Fruit fly (Drosophila melanogaster): ENCODE measurements around the gene CG11373.

CG11373 gene

DNA sequence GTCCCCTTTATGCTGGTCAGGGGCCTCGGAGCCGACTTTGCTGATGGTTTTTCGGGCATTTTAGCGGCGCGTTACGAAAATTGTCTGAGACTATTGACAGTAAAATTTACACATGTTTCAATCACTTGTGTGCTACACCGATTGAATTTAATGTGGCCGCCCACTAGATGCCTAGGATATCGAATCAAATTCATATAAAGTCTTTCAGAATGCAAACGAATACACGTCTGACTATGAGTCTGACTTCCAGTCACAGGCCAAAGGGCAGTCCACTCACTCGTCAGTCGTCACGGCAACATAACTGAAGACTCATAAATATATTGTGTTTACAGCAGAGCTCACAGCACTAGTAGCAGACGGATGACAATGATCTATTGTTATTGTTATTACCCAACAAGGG, at the start of gene CG11373:
CG11373 (minus strand) TSS at position 101 of the 400 bp plus-strand sequence.
- no peak for TF ChIP-seq Dll (optimal IDR thresholded peaks at IDR 0.05)
- TF ChIP-seq EcR (GFP tag; optimal IDR thresholded peaks at IDR 0.05), result no peak
- TF ChIP-seq pan (optimal IDR thresholded peaks at IDR 0.05), result no peak
- TF ChIP-seq CG8478 (optimal IDR thresholded peaks at IDR 0.05), result no peak
- TF ChIP-seq psq (optimal IDR thresholded peaks at IDR 0.05), result no peak
- TF ChIP-seq usp (GFP tag; optimal IDR thresholded peaks at IDR 0.05), result no peak

DNA sequence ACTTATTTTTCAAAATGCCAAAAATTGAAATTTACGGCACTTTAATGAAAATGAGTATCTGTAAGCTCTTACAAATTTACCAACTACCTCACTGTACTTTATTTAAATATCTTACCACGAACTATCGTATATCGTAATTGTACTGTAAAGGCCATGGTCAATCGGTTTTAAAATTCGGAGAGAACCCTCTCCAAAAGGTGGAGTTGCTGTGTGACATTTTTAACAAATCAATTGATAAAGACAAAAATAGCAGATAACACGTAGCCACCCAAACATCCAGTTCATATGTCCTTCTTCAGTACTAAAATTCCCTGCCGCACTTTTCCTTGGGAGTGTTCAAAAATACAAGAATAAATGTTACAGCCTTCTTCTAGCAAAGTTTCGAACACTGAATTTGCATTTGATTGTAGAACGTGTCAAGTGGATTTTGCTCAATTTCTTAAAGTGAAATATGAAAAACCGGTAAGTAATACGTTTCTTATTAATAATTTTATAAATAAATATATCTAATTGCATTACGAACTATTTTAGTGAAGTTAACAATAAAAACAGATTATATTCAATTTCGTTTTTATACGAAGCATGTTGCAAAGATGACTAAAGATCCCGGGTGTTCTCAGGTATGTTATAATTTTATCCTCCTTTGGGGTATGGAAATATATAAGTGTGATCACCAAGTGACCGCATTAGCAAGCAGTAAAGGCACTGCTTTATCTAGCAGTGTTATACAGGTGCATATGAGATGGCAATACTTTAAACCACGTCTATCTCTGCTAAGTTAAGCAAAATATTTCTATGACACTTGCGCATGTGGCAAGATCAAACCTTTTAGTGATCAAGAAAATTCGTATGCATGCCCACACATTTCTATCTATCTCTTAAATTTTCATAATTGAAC, 49.0 kb upstream of the CG11373 start:
- TF ChIP-seq Dll (optimal IDR thresholded peaks at IDR 0.05) (no peak), psq (optimal IDR thresholded peaks at IDR 0.05) (no peak), CG8478 (optimal IDR thresholded peaks at IDR 0.05) (no peak), EcR (GFP tag; optimal IDR thresholded peaks at IDR 0.05) (no peak), usp (GFP tag; optimal IDR thresholded peaks at IDR 0.05) (no peak), pan (optimal IDR thresholded peaks at IDR 0.05) (no peak)

DNA sequence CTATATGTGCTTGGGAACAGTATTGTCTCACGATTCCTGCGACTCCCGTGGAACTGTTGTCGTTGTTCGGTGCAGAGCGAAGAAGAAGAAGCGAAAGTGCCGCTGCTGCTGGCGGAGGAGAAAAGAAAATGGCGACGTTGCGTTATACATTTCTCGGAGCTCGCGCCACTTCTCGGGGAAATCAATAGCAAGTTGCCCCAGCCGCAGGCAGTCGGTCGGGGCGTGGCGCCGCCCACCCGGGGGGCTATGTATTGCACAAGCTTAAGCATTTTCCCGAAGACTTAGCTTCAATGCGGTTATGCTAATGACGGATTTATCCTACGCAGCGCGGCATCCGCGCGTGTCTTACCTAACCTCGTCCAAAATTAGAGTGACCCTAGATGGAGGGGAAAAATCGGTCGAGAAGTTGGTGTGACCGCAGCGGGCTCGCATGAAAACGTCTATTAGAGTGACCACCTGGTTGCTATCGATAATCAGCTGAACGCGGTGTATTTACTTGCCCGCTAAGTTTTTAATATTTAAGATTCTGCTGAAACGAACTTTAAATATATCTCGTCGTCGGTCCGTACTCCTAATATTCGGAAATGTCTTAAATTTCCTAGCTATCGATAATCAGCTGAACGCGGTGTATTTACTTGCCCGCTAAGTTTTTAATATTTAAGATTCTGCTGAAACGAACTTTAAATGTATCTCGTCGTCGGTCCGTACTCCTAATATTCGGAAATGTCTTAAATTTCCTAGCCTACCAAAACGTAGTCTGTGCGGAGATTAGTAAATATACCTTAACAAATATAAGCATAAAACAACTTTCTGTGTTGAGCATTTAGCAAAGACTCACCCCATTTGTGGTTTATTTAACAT, 47.6 kb upstream of the CG11373 start, which contains the start of gene Rm62:
Rm62 (minus strand) TSS at position 378 of the 861 bp plus-strand sequence.
- no peak for TF ChIP-seq usp (GFP tag; optimal IDR thresholded peaks at IDR 0.05)
- TF ChIP-seq pan (optimal IDR thresholded peaks at IDR 0.05), result no peak
- no peak for TF ChIP-seq CG8478 (optimal IDR thresholded peaks at IDR 0.05)
- TF ChIP-seq EcR (GFP tag; optimal IDR thresholded peaks at IDR 0.05), result no peak
- TF ChIP-seq psq (optimal IDR thresholded peaks at IDR 0.05), result no peak
- TF ChIP-seq Dll (optimal IDR thresholded peaks at IDR 0.05), result no peak

DNA sequence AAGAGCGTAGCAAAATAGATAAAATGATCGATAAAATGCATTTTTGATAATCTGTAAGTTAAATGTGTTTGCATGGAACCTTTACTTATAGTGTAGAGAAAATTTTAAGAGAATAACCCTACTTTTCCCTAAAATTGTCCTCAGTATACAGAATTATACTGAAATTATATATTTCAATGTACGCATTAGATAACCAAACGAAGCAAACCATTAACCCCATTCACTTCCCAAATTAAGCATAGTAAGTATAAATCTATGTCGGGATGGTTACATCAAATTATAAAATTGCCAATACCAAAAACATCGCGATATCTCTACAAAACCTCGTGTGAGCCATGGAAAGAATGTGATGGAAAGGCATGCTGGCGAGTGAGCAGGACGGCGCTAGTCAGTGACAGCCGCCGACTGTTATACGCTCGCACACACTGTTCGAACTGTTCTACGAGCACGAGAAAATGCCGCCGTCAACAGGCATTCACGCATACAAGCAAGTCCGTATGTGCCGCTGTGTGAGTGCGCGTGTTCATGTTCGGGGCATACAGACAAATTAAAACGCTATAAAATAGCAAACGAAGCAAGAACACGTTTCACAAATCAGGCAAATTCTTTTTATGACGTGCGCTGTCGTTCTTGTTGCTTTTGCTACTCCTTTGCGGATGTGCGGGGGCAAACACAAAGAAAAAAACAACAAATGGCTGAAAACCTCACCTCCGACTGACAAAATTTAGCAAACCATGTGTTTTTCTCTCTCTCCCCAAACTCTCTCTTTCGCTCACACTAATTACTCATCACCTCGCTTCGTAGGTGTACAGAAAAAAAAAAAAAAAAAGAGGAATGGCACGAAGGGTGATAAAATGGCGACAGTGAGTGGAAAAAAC, 46.6 kb upstream of the CG11373 start:
- TF ChIP-seq EcR (GFP tag; optimal IDR thresholded peaks at IDR 0.05), result no peak
- no peak for TF ChIP-seq usp (GFP tag; optimal IDR thresholded peaks at IDR 0.05)
- no peak for TF ChIP-seq Dll (optimal IDR thresholded peaks at IDR 0.05)
- no peak for TF ChIP-seq psq (optimal IDR thresholded peaks at IDR 0.05)
- TF ChIP-seq CG8478 (optimal IDR thresholded peaks at IDR 0.05), result no peak
- TF ChIP-seq pan (optimal IDR thresholded peaks at IDR 0.05), result no peak

DNA sequence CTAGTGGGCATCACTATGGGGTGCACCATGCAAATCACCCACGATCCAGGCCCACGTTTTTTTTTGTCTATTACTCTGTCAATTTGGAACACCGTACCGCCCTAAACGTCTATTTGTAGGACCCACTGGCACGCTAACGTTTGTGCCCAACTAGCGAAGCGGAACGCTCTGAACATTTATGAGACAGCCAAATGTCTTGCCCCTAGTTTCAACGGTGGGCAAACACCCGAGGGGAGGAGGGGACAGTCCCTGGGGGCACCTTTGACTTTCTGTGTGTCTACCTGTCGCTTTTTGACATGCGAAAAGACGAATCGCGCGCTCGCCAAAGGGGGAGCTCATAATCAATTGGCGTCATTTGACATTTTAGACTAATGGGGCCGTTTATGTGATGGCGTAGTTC, 45.8 kb upstream of the CG11373 start:
- TF ChIP-seq usp (GFP tag; optimal IDR thresholded peaks at IDR 0.05) (no peak), psq (optimal IDR thresholded peaks at IDR 0.05) (no peak), EcR (GFP tag; optimal IDR thresholded peaks at IDR 0.05) (no peak), Dll (optimal IDR thresholded peaks at IDR 0.05) (no peak), pan (optimal IDR thresholded peaks at IDR 0.05) (no peak), CG8478 (optimal IDR thresholded peaks at IDR 0.05) (no peak)

DNA sequence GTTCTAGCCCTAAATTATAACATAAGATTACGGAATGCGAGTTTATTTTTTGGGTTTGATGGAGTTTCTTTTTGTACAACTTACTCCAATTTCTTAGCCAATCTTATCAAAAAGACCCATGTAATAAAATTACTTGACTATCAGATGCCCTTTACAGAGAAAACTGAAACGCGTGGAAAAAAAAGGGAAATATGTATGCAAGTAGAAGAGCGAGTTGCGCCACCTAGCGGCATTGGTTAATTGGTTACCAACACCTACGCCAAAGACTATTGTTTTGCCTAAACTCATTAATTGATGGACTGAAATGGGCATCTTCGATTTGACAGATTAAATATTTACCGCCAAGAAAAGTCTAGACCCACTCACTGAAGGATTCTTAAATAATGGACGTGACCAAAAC, 38.0 kb upstream of the CG11373 start:
- TF ChIP-seq usp (GFP tag; optimal IDR thresholded peaks at IDR 0.05) (no peak), Dll (optimal IDR thresholded peaks at IDR 0.05) (no peak), psq (optimal IDR thresholded peaks at IDR 0.05) (no peak), pan (optimal IDR thresholded peaks at IDR 0.05) (no peak), EcR (GFP tag; optimal IDR thresholded peaks at IDR 0.05) (no peak), CG8478 (optimal IDR thresholded peaks at IDR 0.05) (no peak)

DNA sequence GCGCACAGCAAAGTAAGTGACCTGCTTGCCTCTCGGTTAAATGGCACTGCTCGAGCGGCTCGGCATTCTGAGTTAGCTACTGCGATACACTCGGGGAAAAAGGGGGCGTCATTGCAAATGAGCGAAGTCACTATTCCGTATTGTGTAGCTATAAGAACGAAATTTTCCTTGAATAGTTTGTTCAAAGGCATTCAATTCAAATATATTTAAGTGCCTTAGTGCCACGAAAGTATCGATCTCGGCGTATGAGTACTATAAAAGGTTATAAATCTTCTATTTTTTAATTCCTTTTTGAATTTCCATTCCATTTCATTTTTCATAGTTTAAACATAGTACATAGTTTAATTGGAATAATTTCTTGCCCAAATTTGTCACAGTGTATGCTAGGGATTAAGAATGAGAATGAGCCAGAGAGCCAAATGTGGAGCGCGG, 37.5 kb upstream of the CG11373 start:
- TF ChIP-seq CG8478 (optimal IDR thresholded peaks at IDR 0.05) (no peak), Dll (optimal IDR thresholded peaks at IDR 0.05) (no peak), usp (GFP tag; optimal IDR thresholded peaks at IDR 0.05) (no peak), pan (optimal IDR thresholded peaks at IDR 0.05) (no peak), EcR (GFP tag; optimal IDR thresholded peaks at IDR 0.05) (no peak), psq (optimal IDR thresholded peaks at IDR 0.05) (no peak)

DNA sequence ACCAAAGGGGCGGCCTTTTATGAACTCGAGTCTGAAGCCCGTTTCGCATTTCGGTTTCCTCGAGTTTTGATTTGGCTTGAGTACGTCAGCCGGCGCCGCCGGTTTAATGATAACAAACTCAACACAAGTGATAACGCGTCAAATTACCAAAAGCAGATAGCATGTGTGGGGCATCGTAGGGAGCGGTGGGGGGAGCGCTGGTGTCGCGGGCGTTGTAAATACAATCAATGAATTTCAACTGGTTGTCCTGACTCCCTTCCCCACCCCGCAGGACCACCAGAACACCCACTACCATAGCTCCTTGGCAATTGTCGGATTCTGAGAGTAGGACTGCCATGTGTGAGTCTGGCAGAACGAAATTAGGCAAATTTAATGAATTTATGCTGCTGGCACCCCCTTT, 37.0 kb upstream of the CG11373 start:
- TF ChIP-seq Dll (optimal IDR thresholded peaks at IDR 0.05), result no peak
- no peak for TF ChIP-seq psq (optimal IDR thresholded peaks at IDR 0.05)
- TF ChIP-seq CG8478 (optimal IDR thresholded peaks at IDR 0.05), result no peak
- TF ChIP-seq EcR (GFP tag; optimal IDR thresholded peaks at IDR 0.05), result no peak
- TF ChIP-seq pan (optimal IDR thresholded peaks at IDR 0.05), result no peak
- no peak for TF ChIP-seq usp (GFP tag; optimal IDR thresholded peaks at IDR 0.05)

DNA sequence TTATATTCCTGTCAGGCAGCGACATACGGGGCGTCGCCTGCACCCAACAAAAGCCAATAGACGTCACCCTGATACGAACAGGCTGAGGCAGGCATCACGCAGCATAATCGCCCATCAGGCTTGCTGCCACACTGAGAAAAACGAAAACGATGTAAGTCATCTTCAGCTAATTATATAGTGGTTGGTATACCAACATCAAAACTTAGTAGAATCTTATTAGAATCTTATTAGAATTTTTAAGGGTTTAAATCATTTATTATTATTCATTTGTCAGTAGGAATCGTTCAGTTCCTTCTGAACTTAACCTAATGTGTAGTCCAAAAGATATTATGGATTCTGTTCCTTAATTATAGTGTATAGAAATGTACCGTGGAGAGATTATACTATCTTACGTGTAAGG, 34.6 kb upstream of the CG11373 start:
- TF ChIP-seq pan (optimal IDR thresholded peaks at IDR 0.05), result no peak
- no peak for TF ChIP-seq CG8478 (optimal IDR thresholded peaks at IDR 0.05)
- TF ChIP-seq usp (GFP tag; optimal IDR thresholded peaks at IDR 0.05), result no peak
- no peak for TF ChIP-seq Dll (optimal IDR thresholded peaks at IDR 0.05)

DNA sequence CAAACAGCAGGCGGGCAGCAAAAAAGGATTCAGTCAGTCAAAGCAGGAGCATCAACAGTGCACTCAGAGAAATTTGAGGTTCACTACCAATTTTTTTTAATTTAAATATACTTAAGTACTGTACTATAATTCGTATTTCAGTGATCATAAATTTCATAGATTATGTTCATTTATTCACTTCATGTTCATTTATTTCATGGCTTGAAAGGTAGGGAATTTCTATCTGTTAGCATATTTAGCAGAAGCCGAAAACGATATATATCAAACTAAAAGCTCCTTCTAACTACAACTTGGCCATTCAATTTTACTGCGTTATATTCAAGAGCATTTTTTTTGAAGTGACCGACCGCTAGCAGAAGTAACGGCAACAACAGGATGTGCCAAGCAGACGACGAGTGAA, 33.1 kb upstream of the CG11373 start:
- no peak for TF ChIP-seq EcR (GFP tag; optimal IDR thresholded peaks at IDR 0.05)
- TF ChIP-seq usp (GFP tag; optimal IDR thresholded peaks at IDR 0.05), result no peak
- no peak for TF ChIP-seq psq (optimal IDR thresholded peaks at IDR 0.05)
- no peak for TF ChIP-seq CG8478 (optimal IDR thresholded peaks at IDR 0.05)
- TF ChIP-seq Dll (optimal IDR thresholded peaks at IDR 0.05), result no peak
- TF ChIP-seq pan (optimal IDR thresholded peaks at IDR 0.05), result no peak

DNA sequence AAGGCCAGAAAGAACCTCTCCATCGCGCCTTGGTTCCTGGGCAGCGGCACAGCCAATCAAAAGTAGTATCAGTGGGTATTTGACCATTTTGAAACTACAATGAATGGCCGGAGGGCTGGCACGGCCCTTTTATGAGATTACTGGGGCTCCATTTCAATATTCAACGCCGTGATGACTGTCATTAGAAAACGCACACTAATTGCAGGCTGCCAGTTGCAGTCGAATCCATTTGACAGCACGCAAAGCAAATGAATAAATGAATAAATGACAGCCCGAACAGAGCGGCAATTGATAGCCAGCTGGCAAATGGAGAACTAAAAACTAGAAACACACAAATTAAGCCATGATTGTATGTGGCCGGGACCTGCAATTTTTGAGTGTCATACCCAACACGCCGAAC, 15.9 kb upstream of the CG11373 start, which contains the start of gene Obp83b:
Obp83b (minus strand) TSS at position 101 of the 400 bp plus-strand sequence.
- TF ChIP-seq EcR (GFP tag; optimal IDR thresholded peaks at IDR 0.05), result no peak
- TF ChIP-seq psq (optimal IDR thresholded peaks at IDR 0.05), result no peak
- TF ChIP-seq pan (optimal IDR thresholded peaks at IDR 0.05), result no peak
- TF ChIP-seq CG8478 (optimal IDR thresholded peaks at IDR 0.05), result no peak
- no peak for TF ChIP-seq usp (GFP tag; optimal IDR thresholded peaks at IDR 0.05)
- no peak for TF ChIP-seq Dll (optimal IDR thresholded peaks at IDR 0.05)

All from whole organism.